Fruit fly (Drosophila melanogaster) whole organism, embryonic: ENCODE measurements around the gene CG10345.

Source experiments
- Atf3 ChIP-seq: fragments of 200-800 bp; sonication (Bioruptor generic); optimal IDR thresholded peaks from 3 replicates; lab custom pipeline; 2016; ENCODE audit warnings: missing biosample characterization, missing genetic modification characterization
- Blimp-1 ChIP-seq: fragments of 200-800 bp; sonication (Bioruptor generic); optimal IDR thresholded peaks from 3 replicates; lab custom pipeline; 2018; ENCODE audit warnings: missing biosample characterization, missing genetic modification characterization, mild to moderate bottlenecking, moderate library complexity, missing genetic modification reagents
- CG10979 ChIP-seq: fragments of 200-800 bp; sonication (Bioruptor generic); optimal IDR thresholded peaks from 2 replicates; lab custom pipeline; 2018; ENCODE audit warnings: missing biosample characterization, mild to moderate bottlenecking, missing genetic modification characterization, moderate library complexity
- CG12942 ChIP-seq: fragments of 200-800 bp; sonication (Bioruptor generic); optimal IDR thresholded peaks from 3 replicates; lab custom pipeline; 2016; ENCODE audit warnings: missing biosample characterization, missing genetic modification characterization
- CG13287 ChIP-seq: fragments of 200-800 bp; sonication (Bioruptor generic); IDR thresholded peaks from 2 replicates; pipeline ENCODE4 v1.3.6; 2022; ENCODE audit warnings: missing biosample characterization, missing genetic modification characterization; ENCODE audit not compliant: partially characterized antibody
- CG14050 ChIP-seq: fragments of 200-800 bp; sonication (Bioruptor generic); IDR thresholded peaks from 3 replicates; pipeline ENCODE4 v1.3.6; 2022; ENCODE audit warnings: missing biosample characterization, missing genetic modification characterization
- CG15269 ChIP-seq: fragments of 200-800 bp; sonication (Bioruptor generic); optimal IDR thresholded peaks from 2 replicates; lab custom pipeline; 2018; ENCODE audit warnings: missing biosample characterization, mild to moderate bottlenecking, missing genetic modification characterization, moderate library complexity
- CG16813 ChIP-seq: fragments of 200-800 bp; sonication (Bioruptor generic); IDR thresholded peaks from 3 replicates; pipeline ENCODE4 v1.3.6; 2022; ENCODE audit warnings: missing biosample characterization, missing genetic modification characterization; ENCODE audit not compliant: partially characterized antibody
- CG17612 ChIP-seq: fragments of 200-800 bp; sonication (Bioruptor generic); IDR thresholded peaks from 2 replicates; pipeline ENCODE4 v1.3.6; 2022; ENCODE audit warnings: missing biosample characterization, missing genetic modification characterization
- CG2116 ChIP-seq: fragments of 200-800 bp; sonication (Bioruptor generic); optimal IDR thresholded peaks from 3 replicates; lab custom pipeline; 2018; ENCODE audit warnings: missing biosample characterization, mild to moderate bottlenecking, missing genetic modification characterization
- CG2120 ChIP-seq: fragments of 200-800 bp; sonication (Bioruptor generic); optimal IDR thresholded peaks from 3 replicates; lab custom pipeline; 2016; ENCODE audit warnings: missing biosample characterization, missing genetic modification characterization
- CG30431 ChIP-seq: fragments of 200-800 bp; sonication (Bioruptor generic); optimal IDR thresholded peaks from 2 replicates; lab custom pipeline; 2017; ENCODE audit warnings: missing biosample characterization, missing genetic modification characterization
- CG3838 ChIP-seq: fragments of 200-800 bp; sonication (Bioruptor generic); optimal IDR thresholded peaks from 3 replicates; lab custom pipeline; 2016; ENCODE audit warnings: missing biosample characterization, missing genetic modification characterization
- CG3995 ChIP-seq: fragments of 200-800 bp; sonication (Bioruptor generic); optimal IDR thresholded peaks from 3 replicates; lab custom pipeline; 2016; ENCODE audit warnings: missing biosample characterization, missing genetic modification characterization
- CG6791 ChIP-seq: fragments of 200-800 bp; sonication (Bioruptor generic); IDR thresholded peaks from 3 replicates; pipeline ENCODE4 v1.3.6; 2022; ENCODE audit warnings: missing biosample characterization, missing genetic modification characterization; ENCODE audit not compliant: partially characterized antibody
- CoRest ChIP-seq: fragments of 200-800 bp; sonication (Bioruptor generic); optimal IDR thresholded peaks from 3 replicates; lab custom pipeline; 2018; ENCODE audit warnings: missing biosample characterization, mild to moderate bottlenecking, missing genetic modification characterization, moderate library complexity
- Dbx ChIP-seq: fragments of 200-800 bp; sonication (Bioruptor generic); IDR thresholded peaks from 3 replicates; pipeline ENCODE4 v1.3.6; 2022; ENCODE audit warnings: missing biosample characterization, missing genetic modification characterization
- Dll ChIP-seq: fragments of 200-800 bp; sonication (Bioruptor generic); IDR thresholded peaks from 4 replicates; pipeline ENCODE4 v1.3.6; 2022; ENCODE audit warnings: missing biosample characterization, missing genetic modification characterization; ENCODE audit not compliant: partially characterized antibody
- E2f2 ChIP-seq: fragments of 200-800 bp; sonication (Bioruptor generic); IDR thresholded peaks from 2 replicates; pipeline ENCODE4 v1.3.6; 2022; ENCODE audit warnings: missing biosample characterization, missing genetic modification characterization
- Ets65A ChIP-seq: fragments of 200-800 bp; sonication (Bioruptor generic); peaks from one replicate; lab custom pipeline; 2016; ENCODE audit warnings: missing biosample characterization, missing genetic modification characterization
- Lhr ChIP-seq: fragments of 200-800 bp; sonication (Bioruptor generic); optimal IDR thresholded peaks from 3 replicates; lab custom pipeline; 2017; ENCODE audit warnings: mild to moderate bottlenecking, missing biosample characterization, missing genetic modification reagents, missing genetic modification characterization
- Lim3 ChIP-seq: fragments of 200-800 bp; sonication (Bioruptor generic); IDR thresholded peaks from 2 replicates; pipeline ENCODE4 v1.3.6; 2022; ENCODE audit warnings: missing biosample characterization, missing genetic modification characterization
- MTF-1 ChIP-seq: fragments of 200-800 bp; sonication (Bioruptor generic); optimal IDR thresholded peaks from 2 replicates; lab custom pipeline; 2018; ENCODE audit warnings: missing biosample characterization, mild to moderate bottlenecking, missing genetic modification characterization, borderline replicate concordance
- Med ChIP-seq: fragments of 200-800 bp; sonication (Bioruptor generic); peaks from one replicate; lab custom pipeline; 2016; ENCODE audit warnings: missing biosample characterization, missing genetic modification characterization, mild to moderate bottlenecking, inconsistent platforms, moderate library complexity
- Nf-YB ChIP-seq: fragments of 200-800 bp; sonication (Bioruptor generic); optimal IDR thresholded peaks from 3 replicates; lab custom pipeline; 2019; ENCODE audit warnings: missing biosample characterization, mild to moderate bottlenecking, missing genetic modification characterization, moderate library complexity
- Rfx ChIP-seq: fragments of 200-800 bp; sonication (Bioruptor generic); IDR thresholded peaks from 2 replicates; pipeline ENCODE4 v1.3.6; 2022; ENCODE audit warnings: missing biosample characterization, missing genetic modification characterization
- abd-A ChIP-seq: fragments of 200-800 bp; sonication (Bioruptor generic); optimal IDR thresholded peaks from 3 replicates; lab custom pipeline; 2019; ENCODE audit warnings: missing biosample characterization, mild to moderate bottlenecking, missing genetic modification characterization, moderate library complexity
- aop ChIP-seq: fragments of 200-800 bp; sonication (Bioruptor generic); IDR thresholded peaks from 2 replicates; pipeline ENCODE4 v1.3.6; 2022; ENCODE audit warnings: missing biosample characterization, missing genetic modification characterization
- bbx ChIP-seq: fragments of 200-800 bp; sonication (Bioruptor generic); IDR thresholded peaks from 2 replicates; pipeline ENCODE4 v1.3.6; 2022; ENCODE audit warnings: missing biosample characterization, missing genetic modification characterization; ENCODE audit not compliant: partially characterized antibody
- chn ChIP-seq: fragments of 200-800 bp; sonication (Bioruptor generic); optimal IDR thresholded peaks from 2 replicates; lab custom pipeline; 2016; ENCODE audit warnings: missing biosample characterization, missing genetic modification characterization
- da ChIP-seq: fragments of 200-800 bp; sonication (Bioruptor generic); optimal IDR thresholded peaks from 2 replicates; lab custom pipeline; 2016; ENCODE audit warnings: missing biosample characterization, missing genetic modification characterization
- dati ChIP-seq: fragments of 200-800 bp; sonication (Bioruptor generic); IDR thresholded peaks from 2 replicates; pipeline ENCODE4 v1.3.6; 2022; ENCODE audit warnings: missing biosample characterization, missing genetic modification characterization
- dmrt99B ChIP-seq: fragments of 200-800 bp; sonication (Bioruptor generic); optimal IDR thresholded peaks from 2 replicates; lab custom pipeline; 2018; ENCODE audit warnings: missing biosample characterization, mild to moderate bottlenecking, missing genetic modification characterization, moderate library complexity
- ewg ChIP-seq: fragments of 200-800 bp; sonication (Bioruptor generic); optimal IDR thresholded peaks from 3 replicates; lab custom pipeline; 2017; ENCODE audit warnings: mild to moderate bottlenecking, missing biosample characterization, missing genetic modification reagents, missing genetic modification characterization
- fru ChIP-seq: fragments of >200 bp; optimal IDR thresholded peaks from 2 replicates; lab custom pipeline; 2017
- hb ChIP-seq: fragments of 200-800 bp; sonication (Bioruptor generic); IDR thresholded peaks from 3 replicates; pipeline ENCODE4 v1.3.6; 2022; ENCODE audit warnings: missing biosample characterization, missing genetic modification characterization; ENCODE audit not compliant: partially characterized antibody
- hbn ChIP-seq: fragments of 200-800 bp; sonication (Bioruptor generic); IDR thresholded peaks from 2 replicates; pipeline ENCODE4 v1.3.6; 2022; ENCODE audit warnings: missing biosample characterization, missing genetic modification characterization; ENCODE audit not compliant: partially characterized antibody
- inv ChIP-seq: fragments of 200-800 bp; sonication (Bioruptor generic); IDR thresholded peaks from 2 replicates; pipeline ENCODE4 v1.3.6; 2022; ENCODE audit warnings: missing biosample characterization, missing genetic modification characterization; ENCODE audit not compliant: partially characterized antibody
- kah ChIP-seq: fragments of 200-800 bp; sonication (Bioruptor generic); optimal IDR thresholded peaks from 2 replicates; lab custom pipeline; 2018; ENCODE audit warnings: missing biosample characterization, mild to moderate bottlenecking, missing genetic modification characterization
- lov ChIP-seq, 2 experiments: fragments of 200-800 bp in 1 of 2; fragments of >200 bp in 1 of 2; sonication (Bioruptor generic) in 1 of 2; IDR thresholded peaks in 1 of 2; optimal IDR thresholded peaks in 1 of 2; 2 replicates in 1 of 2; 3 replicates in 1 of 2; pipeline versions ENCODE4 v1.3.6 to Lab custom; 2017 to 2022; ENCODE audit warnings: missing biosample characterization in 1 of 2, missing genetic modification characterization in 1 of 2
- mam ChIP-seq: fragments of 200-800 bp; sonication (Bioruptor generic); optimal IDR thresholded peaks from 3 replicates; lab custom pipeline; 2016; ENCODE audit warnings: missing biosample characterization, missing genetic modification characterization
- psq ChIP-seq: fragments of 200-800 bp; sonication (Bioruptor generic); optimal IDR thresholded peaks from 2 replicates; lab custom pipeline; 2017; ENCODE audit warnings: missing biosample characterization, missing genetic modification characterization
- ranshi ChIP-seq: fragments of 200-800 bp; sonication (Bioruptor generic); IDR thresholded peaks from 2 replicates; pipeline ENCODE4 v1.3.6; 2022; ENCODE audit warnings: missing biosample characterization, missing genetic modification characterization
- ro ChIP-seq: fragments of 200-800 bp; sonication (Bioruptor generic); IDR thresholded peaks from 2 replicates; pipeline ENCODE4 v1.3.6; 2022; ENCODE audit warnings: missing biosample characterization, missing genetic modification characterization
- seq ChIP-seq: fragments of 200-800 bp; sonication (Bioruptor generic); IDR thresholded peaks from 2 replicates; pipeline ENCODE4 v1.3.6; 2022; ENCODE audit warnings: missing biosample characterization, missing genetic modification characterization
- tna ChIP-seq: fragments of 200-800 bp; sonication (Bioruptor generic); IDR thresholded peaks from 2 replicates; pipeline ENCODE4 v1.3.6; 2022; ENCODE audit warnings: missing biosample characterization, missing genetic modification characterization; ENCODE audit not compliant: partially characterized antibody
- unc-4 ChIP-seq: fragments of 200-800 bp; sonication (Bioruptor generic); IDR thresholded peaks from 2 replicates; pipeline ENCODE4 v1.3.6; 2022; ENCODE audit warnings: missing biosample characterization, missing genetic modification characterization; ENCODE audit not compliant: partially characterized antibody
- zen ChIP-seq: fragments of 200-800 bp; sonication (Bioruptor generic); optimal IDR thresholded peaks from 3 replicates; lab custom pipeline; 2018; ENCODE audit warnings: missing biosample characterization, mild to moderate bottlenecking, missing genetic modification characterization, moderate library complexity
- zen2 ChIP-seq: fragments of 200-800 bp; sonication (Bioruptor generic); IDR thresholded peaks from 3 replicates; pipeline ENCODE4 v1.3.6; 2022; ENCODE audit warnings: missing biosample characterization, missing genetic modification characterization; ENCODE audit not compliant: partially characterized antibody

CG10345 gene

dm6 chr3R:16650950-16651349, 46.3 kb upstream of the CG10345 start, which contains the start of gene Mettl4 (continued):
- TF ChIP-seq zen2 (GFP tag; lab: Robert Waterston, UW): peak; percentile 50; the same call in 1 of the 3 replicates
- TF ChIP-seq hb (GFP tag; lab: Robert Waterston, UW): peak; percentile 54; the same call in 1 of the 3 replicates
- TF ChIP-seq zen (tag; lab: Kevin White, UChicago): no peak
- TF ChIP-seq Dll (GFP tag; lab: Robert Waterston, UW): peak; percentile 71
- peak; percentile 82 for TF ChIP-seq CG13287
- peak; percentile 1 for TF ChIP-seq CoRest
- TF ChIP-seq inv (GFP tag; lab: Robert Waterston, UW): 0 out of 2 replicates have a peak, but pooled peaks have one; percentile 9
- no peak for TF ChIP-seq MTF-1 (GFP tag; lab: Kevin White, UChicago)
- TF ChIP-seq Nf-YB (GFP tag; lab: Kevin White, UChicago): no peak
- peak; percentile 70 for TF ChIP-seq bbx (GFP tag; lab: Robert Waterston, UW)
- no peak for TF ChIP-seq mam (GFP tag; lab: Kevin White, UChicago)
- TF ChIP-seq CG2116: peak; percentile 98
- peak; percentile 64; the same call in 1 of the 2 replicates for TF ChIP-seq tna (GFP tag; lab: Robert Waterston, UW)
- TF ChIP-seq fru: no peak
- peak; percentile 62 for TF ChIP-seq CG16813
- peak; percentile 64 for TF ChIP-seq CG3995 (GFP tag; lab: Kevin White, UChicago)
- TF ChIP-seq dmrt99B (tag; lab: Kevin White, UChicago): no peak
- TF ChIP-seq E2f2 (GFP tag; lab: Robert Waterston, UW): peak; percentile 92
- TF ChIP-seq psq (GFP tag; lab: Kevin White, UChicago): no peak
- TF ChIP-seq hbn: peak; percentile 61
- no peak for TF ChIP-seq dati (GFP tag; lab: Robert Waterston, UW)
- no peak for TF ChIP-seq Lim3
- peak; percentile 65 for TF ChIP-seq unc-4 (GFP tag; lab: Robert Waterston, UW)
- no peak for TF ChIP-seq abd-A
- TF ChIP-seq ranshi (GFP tag; lab: Robert Waterston, UW): no peak
- TF ChIP-seq, all 482 proteins: peak for 45

- TF ChIP-seq CG2120 (GFP tag; lab: Kevin White, UChicago): no peak
- no peak for TF ChIP-seq ro (GFP tag; lab: Robert Waterston, UW)
- peak; percentile 63 for TF ChIP-seq Ets65A (GFP tag; lab: Kevin White, UChicago)
- peak; percentile 66 for TF ChIP-seq Med (GFP tag; lab: Kevin White, UChicago)
- TF ChIP-seq Dbx (GFP tag; lab: Robert Waterston, UW): peak; percentile 34; the same call in 1 of the 3 replicates
- 0 out of 2 replicates have a peak, but pooled peaks have one; percentile 9 for TF ChIP-seq Rfx (GFP tag; lab: Robert Waterston, UW)
- no peak for TF ChIP-seq seq (GFP tag; lab: Robert Waterston, UW)
- 0 out of 3 replicates have a peak, but pooled peaks have one; percentile 30 for TF ChIP-seq CG6791 (GFP tag; lab: Robert Waterston, UW)
- no peak for TF ChIP-seq da
- no peak for TF ChIP-seq Atf3 (GFP tag; lab: Kevin White, UChicago)
- TF ChIP-seq CG3838 (GFP tag; lab: Kevin White, UChicago): no peak
- no peak for TF ChIP-seq Blimp-1 (GFP tag; lab: Kevin White, UChicago)
- TF ChIP-seq hbn: 0 out of 2 replicates have a peak, but pooled peaks have one; percentile 0
Measured at dm6 chr3R:16649282-16649681, 44.6 kb upstream of the CG10345 start.

- no peak for TF ChIP-seq CG10979 (tag; lab: Kevin White, UChicago)
- no peak for TF ChIP-seq CG30431 (GFP tag; lab: Kevin White, UChicago)
- no peak for TF ChIP-seq aop (GFP tag; lab: Robert Waterston, UW)
- no peak for TF ChIP-seq chn (GFP tag; lab: Kevin White, UChicago)
- no peak for TF ChIP-seq CG15269
- TF ChIP-seq kah (GFP tag; lab: Kevin White, UChicago): no peak
- no peak for TF ChIP-seq CG14050
- no peak for TF ChIP-seq Lhr (GFP tag; lab: Kevin White, UChicago)
- no peak for TF ChIP-seq lov (optimal IDR thresholded peaks at IDR 0.05; lab: Kevin White, UChicago)
- no peak for TF ChIP-seq lov (GFP tag; IDR thresholded peaks at IDR 0.05; lab: Robert Waterston, UW)
- no peak for TF ChIP-seq CG12942 (GFP tag; lab: Kevin White, UChicago)
- no peak for TF ChIP-seq ewg (GFP tag; lab: Kevin White, UChicago)
- no peak for TF ChIP-seq Dbx (GFP tag; lab: Robert Waterston, UW)
- TF ChIP-seq CG17612 (GFP tag; lab: Robert Waterston, UW): no peak
- 0 out of 2 replicates have a peak, but pooled peaks have one; percentile 44 for TF ChIP-seq E2f2 (GFP tag; lab: Robert Waterston, UW)
Measured at dm6 chr3R:16647716-16648016, 43.0 kb upstream of the CG10345 start.
